Worm (Caenorhabditis elegans) whole organism, L4/young adult: ENCODE measurements around the gene srj-32.

Source experiments
- W03F9.2 ChIP-seq: fragments of 150-350 bp; optimal IDR thresholded peaks from 2 replicates; lab custom pipeline; 2014; ENCODE audit warnings: missing biosample characterization, missing genetic modification characterization
- him-1 ChIP-seq: sonication (generic microtip); optimal IDR thresholded peaks from 2 replicates; lab custom pipeline; 2016; ENCODE audit warnings: missing genotype, missing genetic modification reagents, missing genetic modification characterization, missing compliant biosample characterization

DNA sequence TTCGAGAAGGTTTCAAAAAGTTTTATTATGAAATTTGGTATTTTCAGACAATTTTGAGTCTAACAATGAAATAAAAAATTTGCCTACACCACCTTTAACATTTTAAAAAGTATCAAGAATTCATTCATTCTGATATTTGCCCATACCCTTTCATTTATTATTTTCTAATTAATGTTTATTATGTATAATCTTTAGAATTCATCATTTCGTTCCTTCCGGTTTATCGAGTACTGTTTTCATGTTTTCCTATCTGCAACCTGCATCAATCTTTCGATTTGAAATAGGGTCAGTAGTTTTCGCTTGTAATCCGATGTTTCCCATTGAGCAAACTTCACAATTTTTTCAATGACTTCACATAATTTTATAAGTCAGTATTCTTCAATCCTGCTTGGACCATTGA is 27.8 kb downstream of the srj-32 start, which contains the start of gene C13A2.6:
- TF ChIP-seq him-1 (tag; lab: Kevin White, UChicago) (no peak), W03F9.2 (tag; lab: Kevin White, UChicago) (no peak)
